Fruit fly (Drosophila melanogaster) whole organism, embryonic: Measurements from ENCODE around the gene CG13074.

ENCODE experiments used
- CG11504 ChIP-seq: fragments of 200-800 bp; sonication (Bioruptor generic); optimal IDR thresholded peaks from 3 replicates; lab custom pipeline; 2019; ENCODE audit warnings: missing biosample characterization, mild to moderate bottlenecking, missing genetic modification characterization, moderate library complexity
- CG12104 ChIP-seq: fragments of 200-800 bp; sonication (Bioruptor generic); optimal IDR thresholded peaks from 3 replicates; lab custom pipeline; 2016; ENCODE audit warnings: missing biosample characterization, missing genetic modification characterization
- CG30403 ChIP-seq: fragments of 200-800 bp; sonication (Bioruptor generic); optimal IDR thresholded peaks from 3 replicates; lab custom pipeline; 2016; ENCODE audit warnings: missing biosample characterization, missing genetic modification characterization
- CG32532 ChIP-seq: fragments of 200-800 bp; sonication (Bioruptor generic); IDR thresholded peaks from 2 replicates; pipeline ENCODE4 v1.3.6; 2022; ENCODE audit warnings: missing biosample characterization, missing genetic modification characterization
- CkIIα-i1 ChIP-seq: fragments of 200-800 bp; sonication (Bioruptor generic); IDR thresholded peaks from 2 replicates; pipeline ENCODE4 v1.3.6; 2022; ENCODE audit warnings: missing biosample characterization, missing genetic modification characterization
- Poxn ChIP-seq: fragments of 200-800 bp; sonication (Bioruptor generic); IDR thresholded peaks from 2 replicates; pipeline ENCODE4 v1.3.6; 2022; ENCODE audit warnings: missing biosample characterization, missing genetic modification characterization
- Spps ChIP-seq: fragments of 200-800 bp; sonication (Bioruptor generic); optimal IDR thresholded peaks from 2 replicates; lab custom pipeline; 2018; ENCODE audit warnings: missing biosample characterization, mild to moderate bottlenecking, missing genetic modification characterization
- lola ChIP-seq, 3 experiments: fragments of >200 bp in 2 of 3; fragments of 200-800 bp in 1 of 3; sonication (Bioruptor generic) in 1 of 3; optimal IDR thresholded peaks; 2 replicates each; lab custom pipeline; 2017 to 2019; ENCODE audit warnings: missing biosample characterization in 3 of 3, missing genetic modification characterization in 3 of 3, mild to moderate bottlenecking in 1 of 3, moderate library complexity in 1 of 3
- odd ChIP-seq: fragments of 200-800 bp; sonication (Bioruptor generic); optimal IDR thresholded peaks from 2 replicates; lab custom pipeline; 2017; ENCODE audit warnings: missing biosample characterization, mild to moderate bottlenecking, missing genetic modification characterization

dm6 chr3L:16082251-16082650, 15.0 kb downstream of the CG13074 start, which contains the start of gene CG33258:
- no peak for TF ChIP-seq CG11504 (tag; lab: Kevin White, UChicago)
- TF ChIP-seq CG12104 (GFP tag; lab: Kevin White, UChicago) = no peak
- TF ChIP-seq CG30403 = no peak
- no peak for TF ChIP-seq Spps (tag; lab: Kevin White, UChicago)
- no peak for TF ChIP-seq CG32532 (GFP tag; lab: Robert Waterston, UW)
- no peak for TF ChIP-seq CkIIα-i1 (GFP tag; lab: Robert Waterston, UW)
- TF ChIP-seq Poxn (GFP tag; lab: Robert Waterston, UW) = no peak
- TF ChIP-seq lola (GFP tag; optimal IDR thresholded peaks at IDR 0.05; lab: Kevin White, UChicago) = no peak
- no peak for TF ChIP-seq odd
